Worm (Caenorhabditis elegans): ENCODE measurements around the gene srw-122.

- TF ChIP-seq ceh-19 (GFP tag; optimal IDR thresholded peaks at IDR 0.05), result no peak
- TF ChIP-seq pros-1 (tag; optimal IDR thresholded peaks at IDR 0.05), result no peak
Measured at ce11 chrV:2996105-2996504, 44.1 kb upstream of the srw-122 start, which contains the start of gene srw-120.

All from whole organism, late embryonic.